Comparison of ENCODE assay signal across 3 worm cellular contexts in the genomic region with DNA sequence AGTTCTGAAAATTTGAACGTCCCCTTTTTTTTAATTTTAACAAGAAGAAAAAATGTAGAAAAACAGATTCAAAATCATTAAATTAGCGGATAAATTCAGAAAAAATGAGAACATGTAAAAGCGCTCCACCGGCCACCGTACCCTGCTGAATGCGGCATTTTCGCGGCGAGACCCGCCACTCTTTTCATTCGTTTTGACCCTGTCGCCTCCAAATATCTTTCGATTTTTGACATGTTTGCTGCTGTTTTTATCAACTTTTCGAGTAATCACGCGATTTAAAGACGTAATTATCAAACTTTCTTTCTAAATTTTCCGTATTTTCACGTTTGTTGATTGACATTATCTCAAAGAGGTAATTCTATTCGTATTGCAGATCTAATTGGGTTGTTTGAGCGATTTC.
TF ChIP-seq lines count a peak whose summit lies in the region.

A gene (plus strand): TSS at position 374 of the 400 bp plus-strand sequence.

TF ChIP-seq in whole organism, L1 larva, 84 proteins besides CTCF, POLR2A, EP300 and RAD21 (continued from another document and continues in another):
- TF ChIP-seq pax-3 (tag; optimal IDR thresholded peaks at IDR 0.05; lab: Kevin White, UChicago): peak; percentile 57
- no peak for TF ChIP-seq aly-2 (tag; optimal IDR thresholded peaks at IDR 0.05; lab: Kevin White, UChicago)
- no peak for TF ChIP-seq fkh-4 (tag; optimal IDR thresholded peaks at IDR 0.05; lab: Kevin White, UChicago; ENCODE audit: borderline replicate concordance)
- no peak for TF ChIP-seq nhr-11 (tag; optimal IDR thresholded peaks at IDR 0.05; lab: Kevin White, UChicago)
- no peak for TF ChIP-seq sup-37 (GFP tag; optimal IDR thresholded peaks at IDR 0.05; lab: Kevin White, UChicago)
- TF ChIP-seq nhr-237 (tag; optimal IDR thresholded peaks at IDR 0.05; lab: Kevin White, UChicago): peak; percentile 24
- peak; percentile 66 to 74 (median 70) for TF ChIP-seq dpl-1 (GFP tag; optimal IDR thresholded peaks at IDR 0.05; lab: Kevin White, UChicago)
- TF ChIP-seq fkh-10 (GFP tag; optimal IDR thresholded peaks at IDR 0.05; lab: Kevin White, UChicago): no peak
- no peak for TF ChIP-seq alr-1 (tag; optimal IDR thresholded peaks at IDR 0.05; lab: Kevin White, UChicago; ENCODE audit: borderline replicate concordance)
- TF ChIP-seq ceh-8 (GFP tag; optimal IDR thresholded peaks at IDR 0.05; lab: Kevin White, UChicago): no peak
- TF ChIP-seq vab-15 (tag; optimal IDR thresholded peaks at IDR 0.05; lab: Kevin White, UChicago): peak; percentile 81
- TF ChIP-seq C34B4.2 (tag; optimal IDR thresholded peaks at IDR 0.05; lab: Kevin White, UChicago): no peak
- no peak for TF ChIP-seq elt-2 (tag; optimal IDR thresholded peaks at IDR 0.05; lab: Kevin White, UChicago)
- TF ChIP-seq nhr-76 (tag; optimal IDR thresholded peaks at IDR 0.05; lab: Kevin White, UChicago): no peak
- TF ChIP-seq nhr-71 (tag; optimal IDR thresholded peaks at IDR 0.05; lab: Kevin White, UChicago): peak; percentile 78
- TF ChIP-seq mab-9 (GFP tag; IDR thresholded peaks at IDR 0.05; lab: Robert Waterston, UW): peak; percentile 47; the same call in 1 of the 2 replicates
- no peak for TF ChIP-seq F16B12.6 (tag; optimal IDR thresholded peaks at IDR 0.05; lab: Kevin White, UChicago)
- TF ChIP-seq ceh-82 (tag; optimal IDR thresholded peaks at IDR 0.05; lab: Kevin White, UChicago): peak; percentile 52 to 67 (median 60)
- peak; percentile 72 for TF ChIP-seq lin-13 (GFP tag; optimal IDR thresholded peaks at IDR 0.05; lab: Kevin White, UChicago)
- TF ChIP-seq nhr-90 (tag; optimal IDR thresholded peaks at IDR 0.05; lab: Kevin White, UChicago; ENCODE audit: poor library complexity): peak; percentile 51
- peak; percentile 81 for TF ChIP-seq unc-130 (tag; optimal IDR thresholded peaks at IDR 0.05; lab: Kevin White, UChicago)
- no peak for TF ChIP-seq pqm-1 (tag; optimal IDR thresholded peaks at IDR 0.05; lab: Kevin White, UChicago)
- TF ChIP-seq lir-3 (tag; optimal IDR thresholded peaks at IDR 0.05; lab: Kevin White, UChicago; ENCODE audit: poor library complexity): no peak
- TF ChIP-seq nhr-20 (tag; optimal IDR thresholded peaks at IDR 0.05; lab: Kevin White, UChicago): peak; percentile 74
- TF ChIP-seq efl-3 (GFP tag; optimal IDR thresholded peaks at IDR 0.05; lab: Kevin White, UChicago): no peak
- TF ChIP-seq hpl-2 (GFP tag; optimal IDR thresholded peaks at IDR 0.05; lab: Kevin White, UChicago): peak; percentile 23
- TF ChIP-seq jun-1 (tag; optimal IDR thresholded peaks at IDR 0.05; lab: Kevin White, UChicago): peak; percentile 46
- peak; percentile 81 for TF ChIP-seq nhr-19 (GFP tag; conservative IDR thresholded peaks at IDR 0.05; lab: Robert Waterston, UW)
- TF ChIP-seq tlp-1 (tag; optimal IDR thresholded peaks at IDR 0.05; lab: Kevin White, UChicago): no peak
- TF ChIP-seq swsn-7 (tag; optimal IDR thresholded peaks at IDR 0.05; lab: Kevin White, UChicago): peak; percentile 58
- peak; percentile 77 to 78 for TF ChIP-seq efl-1 (optimal IDR thresholded peaks at IDR 0.05; lab: Kevin White, UChicago)
- TF ChIP-seq efl-1 (GFP tag; optimal IDR thresholded peaks at IDR 0.05 in 1 of 2; lab: Kevin White, UChicago): peak; percentile 66 to 96
- TF ChIP-seq sptf-1 (tag; optimal IDR thresholded peaks at IDR 0.05; lab: Kevin White, UChicago): no peak
- TF ChIP-seq ceh-63 (GFP tag; optimal IDR thresholded peaks at IDR 0.05; lab: Kevin White, UChicago): no peak
- peak; percentile 94 to 98 for TF ChIP-seq lsy-2 (tag; optimal IDR thresholded peaks at IDR 0.05; lab: Kevin White, UChicago)
- peak in 1 of 2 experiments; percentile 74 for TF ChIP-seq mdl-1 (tag; optimal IDR thresholded peaks at IDR 0.05; lab: Kevin White, UChicago)
- TF ChIP-seq pag-3 (tag; optimal IDR thresholded peaks at IDR 0.05; lab: Kevin White, UChicago; ENCODE audit: borderline replicate concordance, insufficient read depth): no peak
- TF ChIP-seq rnt-1 (tag; optimal IDR thresholded peaks at IDR 0.05; lab: Kevin White, UChicago): peak; percentile 56
- TF ChIP-seq nhr-77 (tag; optimal IDR thresholded peaks at IDR 0.05; lab: Kevin White, UChicago): peak; percentile 57
- TF ChIP-seq aha-1 (tag; optimal IDR thresholded peaks at IDR 0.05; lab: Kevin White, UChicago): no peak
- peak in 3 of 6 experiments; percentile 29 to 89 (median 51) for TF ChIP-seq elt-3 (tag; optimal IDR thresholded peaks at IDR 0.05; lab: Kevin White, UChicago)

TF ChIP-seq in whole organism, L3 larva, 47 proteins besides CTCF, POLR2A, EP300 and RAD21 (continued from another document):
- TF ChIP-seq nfya-1 (tag; optimal IDR thresholded peaks at IDR 0.05; lab: Kevin White, UChicago; ENCODE audit: insufficient read depth): peak; percentile 91
- TF ChIP-seq elt-3 (tag; optimal IDR thresholded peaks at IDR 0.05; lab: Kevin White, UChicago): no peak
- peak; percentile 93 for TF ChIP-seq lin-15B (tag; optimal IDR thresholded peaks at IDR 0.05; lab: Kevin White, UChicago)
- TF ChIP-seq fkh-2 (tag; optimal IDR thresholded peaks at IDR 0.05; lab: Kevin White, UChicago): no peak
- TF ChIP-seq unc-62 (GFP tag; optimal IDR thresholded peaks at IDR 0.05; lab: Kevin White, UChicago): no peak
- peak; percentile 67 for TF ChIP-seq egl-5 (tag; optimal IDR thresholded peaks at IDR 0.05; lab: Kevin White, UChicago)
- no peak for TF ChIP-seq aly-2 (tag; optimal IDR thresholded peaks at IDR 0.05; lab: Kevin White, UChicago)
- peak; percentile 65 for TF ChIP-seq elt-2 (tag; optimal IDR thresholded peaks at IDR 0.05; lab: Kevin White, UChicago)
- peak; percentile 51 for TF ChIP-seq nhr-25 (tag; optimal IDR thresholded peaks at IDR 0.05; lab: Kevin White, UChicago)
- no peak for TF ChIP-seq tbx-2 (tag; optimal IDR thresholded peaks at IDR 0.05; lab: Kevin White, UChicago)
- no peak for TF ChIP-seq nhr-43 (tag; optimal IDR thresholded peaks at IDR 0.05; lab: Kevin White, UChicago; ENCODE audit: poor library complexity, severe bottlenecking)
- peak; percentile 29 for TF ChIP-seq jun-1 (tag; optimal IDR thresholded peaks at IDR 0.05; lab: Kevin White, UChicago)
- peak; percentile 52 for TF ChIP-seq ama-1 (optimal IDR thresholded peaks at IDR 0.05; lab: Kevin White, UChicago)
- TF ChIP-seq ceh-82 (tag; optimal IDR thresholded peaks at IDR 0.05; lab: Kevin White, UChicago): no peak
- TF ChIP-seq ceh-16 (tag; optimal IDR thresholded peaks at IDR 0.05; lab: Kevin White, UChicago): no peak
- TF ChIP-seq ceh-28 (tag; optimal IDR thresholded peaks at IDR 0.05; lab: Kevin White, UChicago): no peak
- TF ChIP-seq daf-12 (tag; optimal IDR thresholded peaks at IDR 0.05; lab: Kevin White, UChicago): no peak
- TF ChIP-seq eor-1 (tag; optimal IDR thresholded peaks at IDR 0.05; lab: Kevin White, UChicago): no peak
- TF ChIP-seq lin-39 (tag; optimal IDR thresholded peaks at IDR 0.05; lab: Kevin White, UChicago): peak; percentile 80
- no peak for TF ChIP-seq nhr-237 (tag; optimal IDR thresholded peaks at IDR 0.05; lab: Kevin White, UChicago)
- peak; percentile 62 for TF ChIP-seq snpc-4 (tag; optimal IDR thresholded peaks at IDR 0.05; lab: Kevin White, UChicago)
- peak; percentile 88 for TF ChIP-seq nhr-23 (tag; optimal IDR thresholded peaks at IDR 0.05; lab: Kevin White, UChicago)
- TF ChIP-seq R02D3.7 (tag; optimal IDR thresholded peaks at IDR 0.05; lab: Kevin White, UChicago): peak; percentile 52
- no peak for TF ChIP-seq nhr-77 (tag; optimal IDR thresholded peaks at IDR 0.05; lab: Kevin White, UChicago)
- peak; percentile 57 for TF ChIP-seq pqm-1 (tag; optimal IDR thresholded peaks at IDR 0.05; lab: Kevin White, UChicago)
- TF ChIP-seq mdl-1 (tag; optimal IDR thresholded peaks at IDR 0.05; lab: Kevin White, UChicago): no peak
- TF ChIP-seq ZK546.5 (tag; optimal IDR thresholded peaks at IDR 0.05; lab: Kevin White, UChicago): peak; percentile 56
- TF ChIP-seq unc-39 (tag; optimal IDR thresholded peaks at IDR 0.05; lab: Kevin White, UChicago): no peak

TF ChIP-seq in whole organism, young adult, 124 proteins besides CTCF, POLR2A, EP300 and RAD21 (continued from another document and continues in another):
- no peak for TF ChIP-seq hlh-26 (GFP tag; conservative IDR thresholded peaks at IDR 0.05; lab: Robert Waterston, UW)
- no peak for TF ChIP-seq bed-2 (GFP tag; IDR thresholded peaks at IDR 0.05; lab: Robert Waterston, UW)
- TF ChIP-seq efl-1 (GFP tag; optimal IDR thresholded peaks at IDR 0.05; lab: Kevin White, UChicago): peak; percentile 67
- peak; percentile 54 for TF ChIP-seq tbp1 (GFP tag; optimal IDR thresholded peaks at IDR 0.05; lab: Kevin White, UChicago)
- TF ChIP-seq mcd-1 (GFP tag; IDR thresholded peaks at IDR 0.05; lab: Robert Waterston, UW): peak; percentile 84
- TF ChIP-seq F52B5.7 (tag; optimal IDR thresholded peaks at IDR 0.05; lab: Kevin White, UChicago): no peak
- TF ChIP-seq snpc-1.3 (tag; optimal IDR thresholded peaks at IDR 0.05; lab: Kevin White, UChicago; ENCODE audit: insufficient read depth): no peak
- no peak for TF ChIP-seq F57A8.1 (GFP tag; optimal IDR thresholded peaks at IDR 0.05; lab: Kevin White, UChicago)
- TF ChIP-seq madf-8 (GFP tag; conservative IDR thresholded peaks at IDR 0.05; lab: Robert Waterston, UW): 0 out of 2 replicates have a peak, but pooled peaks have one; percentile 22
- TF ChIP-seq hrde-1 (tag; optimal IDR thresholded peaks at IDR 0.05; lab: Kevin White, UChicago; ENCODE audit: borderline replicate concordance): no peak
- TF ChIP-seq pha-4 (tag; optimal IDR thresholded peaks at IDR 0.05; lab: Kevin White, UChicago): peak; percentile 3
- no peak for TF ChIP-seq sptf-2 (GFP tag; optimal IDR thresholded peaks at IDR 0.05; lab: Kevin White, UChicago)
- TF ChIP-seq F22D6.2 (tag; optimal IDR thresholded peaks at IDR 0.05; lab: Kevin White, UChicago): no peak
- no peak for TF ChIP-seq nhr-27 (tag; optimal IDR thresholded peaks at IDR 0.05; lab: Kevin White, UChicago)
- no peak for TF ChIP-seq repo-1 (tag; optimal IDR thresholded peaks at IDR 0.05; lab: Kevin White, UChicago)
- TF ChIP-seq cebp-2 (GFP tag; IDR thresholded peaks at IDR 0.05; lab: Robert Waterston, UW): 0 out of 2 replicates have a peak, but pooled peaks have one; percentile 14
- 0 out of 2 replicates have a peak, but pooled peaks have one; percentile 34 for TF ChIP-seq madf-3 (GFP tag; IDR thresholded peaks at IDR 0.05; lab: Robert Waterston, UW)
- TF ChIP-seq dpl-1 (GFP tag; optimal IDR thresholded peaks at IDR 0.05; lab: Kevin White, UChicago): peak; percentile 13
- TF ChIP-seq sea-2 (GFP tag; IDR thresholded peaks at IDR 0.05; lab: Robert Waterston, UW): no peak
- TF ChIP-seq aptf-3 (GFP tag; IDR thresholded peaks at IDR 0.05; lab: Robert Waterston, UW): no peak
- no peak for TF ChIP-seq madf-10 (tag; optimal IDR thresholded peaks at IDR 0.05; lab: Kevin White, UChicago)
- no peak for TF ChIP-seq egl-18 (GFP tag; IDR thresholded peaks at IDR 0.05; lab: Robert Waterston, UW)
- no peak for TF ChIP-seq B0261.1 (tag; optimal IDR thresholded peaks at IDR 0.05; lab: Kevin White, UChicago)
- no peak for TF ChIP-seq somi-1 (GFP tag; optimal IDR thresholded peaks at IDR 0.05; lab: Kevin White, UChicago)
- peak; percentile 25 for TF ChIP-seq nhr-90 (tag; optimal IDR thresholded peaks at IDR 0.05; lab: Kevin White, UChicago)
- TF ChIP-seq C17E4.6 (GFP tag; IDR thresholded peaks at IDR 0.05; lab: Robert Waterston, UW): no peak
- no peak for TF ChIP-seq ZK185.1 (tag; optimal IDR thresholded peaks at IDR 0.05; lab: Kevin White, UChicago; ENCODE audit: poor library complexity, severe bottlenecking)
- TF ChIP-seq pbrm-1 (GFP tag; IDR thresholded peaks at IDR 0.05; lab: Robert Waterston, UW): no peak; the same call in 1 of the 2 replicates
- no peak for TF ChIP-seq nhr-120 (GFP tag; IDR thresholded peaks at IDR 0.05; lab: Robert Waterston, UW)
- peak; percentile 73 for TF ChIP-seq attf-5 (GFP tag; optimal IDR thresholded peaks at IDR 0.05; lab: Kevin White, UChicago)
- peak; percentile 62; the same call in 1 of the 2 replicates for TF ChIP-seq lir-1 (GFP tag; conservative IDR thresholded peaks at IDR 0.05; lab: Robert Waterston, UW)
- no peak for TF ChIP-seq rec-8 (tag; optimal IDR thresholded peaks at IDR 0.05; lab: Kevin White, UChicago)
- TF ChIP-seq Y67H2A.10 (GFP tag; conservative IDR thresholded peaks at IDR 0.05; lab: Robert Waterston, UW): peak; percentile 34; the same call in 1 of the 2 replicates
- TF ChIP-seq lin-40 (tag; optimal IDR thresholded peaks at IDR 0.05; lab: Kevin White, UChicago): peak; percentile 6
- TF ChIP-seq ztf-3 (GFP tag; optimal IDR thresholded peaks at IDR 0.05; lab: Kevin White, UChicago): no peak
- no peak for TF ChIP-seq rcor-1 (GFP tag; IDR thresholded peaks at IDR 0.05; lab: Robert Waterston, UW)
- no peak for TF ChIP-seq ekl-4 (GFP tag; IDR thresholded peaks at IDR 0.05; lab: Robert Waterston, UW)
- TF ChIP-seq ceh-40 (GFP tag; IDR thresholded peaks at IDR 0.05; lab: Robert Waterston, UW): no peak
- TF ChIP-seq lin-26 (GFP tag; IDR thresholded peaks at IDR 0.05; lab: Robert Waterston, UW): 0 out of 2 replicates have a peak, but pooled peaks have one; percentile 34
- TF ChIP-seq sdz-38 (tag; optimal IDR thresholded peaks at IDR 0.05; lab: Kevin White, UChicago): no peak
- TF ChIP-seq ceh-91 (GFP tag; IDR thresholded peaks at IDR 0.05; lab: Robert Waterston, UW): peak; percentile 36; the same call in 1 of the 2 replicates
- peak; percentile 87 for TF ChIP-seq dox-1 (GFP tag; IDR thresholded peaks at IDR 0.05; lab: Robert Waterston, UW)
- TF ChIP-seq D2030.7 (GFP tag; IDR thresholded peaks at IDR 0.05; lab: Robert Waterston, UW): no peak; the same call in 1 of the 2 replicates
- 0 out of 2 replicates have a peak, but pooled peaks have one; percentile 39 for TF ChIP-seq Y95B8A.8 (GFP tag; IDR thresholded peaks at IDR 0.05; lab: Robert Waterston, UW)
- TF ChIP-seq attf-6 (GFP tag; IDR thresholded peaks at IDR 0.05; lab: Robert Waterston, UW): no peak
- peak; percentile 47 for TF ChIP-seq ztf-18 (tag; optimal IDR thresholded peaks at IDR 0.05; lab: Kevin White, UChicago)
- no peak for TF ChIP-seq ztf-25 (GFP tag; IDR thresholded peaks at IDR 0.05; lab: Robert Waterston, UW)
- TF ChIP-seq rpc-1 (optimal IDR thresholded peaks at IDR 0.05; lab: Kevin White, UChicago): no peak
- TF ChIP-seq rpc-1 (tag; optimal IDR thresholded peaks at IDR 0.05; lab: Kevin White, UChicago): no peak
- TF ChIP-seq atf-7 (tag; optimal IDR thresholded peaks at IDR 0.05; lab: Kevin White, UChicago): peak; percentile 51
- TF ChIP-seq F33H1.4 (GFP tag; IDR thresholded peaks at IDR 0.05; lab: Robert Waterston, UW): peak; percentile 90
- no peak for TF ChIP-seq ccch-3 (GFP tag; optimal IDR thresholded peaks at IDR 0.05; lab: Kevin White, UChicago)
- TF ChIP-seq tbx-9 (tag; optimal IDR thresholded peaks at IDR 0.05; lab: Kevin White, UChicago; ENCODE audit: borderline replicate concordance): no peak
- no peak for TF ChIP-seq ztf-22 (GFP tag; optimal IDR thresholded peaks at IDR 0.05; lab: Kevin White, UChicago)
- peak; percentile 87 for TF ChIP-seq lsl-1 (GFP tag; optimal IDR thresholded peaks at IDR 0.05; lab: Kevin White, UChicago)
- TF ChIP-seq F57C9.4 (tag; optimal IDR thresholded peaks at IDR 0.05; lab: Kevin White, UChicago): no peak
- TF ChIP-seq cebp-1 (GFP tag; IDR thresholded peaks at IDR 0.05; lab: Robert Waterston, UW): no peak
- peak; percentile 69 for TF ChIP-seq cebp-1 (tag; optimal IDR thresholded peaks at IDR 0.05; lab: Kevin White, UChicago)
- TF ChIP-seq T07F8.4 (tag; optimal IDR thresholded peaks at IDR 0.05; lab: Kevin White, UChicago): no peak
- no peak for TF ChIP-seq hlh-12 (tag; optimal IDR thresholded peaks at IDR 0.05; lab: Kevin White, UChicago)
- no peak for TF ChIP-seq K12H6.12 (tag; optimal IDR thresholded peaks at IDR 0.05; lab: Kevin White, UChicago)
- TF ChIP-seq B0019.2 (GFP tag; conservative IDR thresholded peaks at IDR 0.05; lab: Robert Waterston, UW): no peak
- TF ChIP-seq lsy-27 (tag; optimal IDR thresholded peaks at IDR 0.05; lab: Kevin White, UChicago; ENCODE audit: borderline replicate concordance, insufficient read depth): peak; percentile 26
- TF ChIP-seq F37B4.10 (GFP tag; IDR thresholded peaks at IDR 0.05; lab: Robert Waterston, UW): no peak
- TF ChIP-seq ets-4 (GFP tag; optimal IDR thresholded peaks at IDR 0.05; lab: Kevin White, UChicago): no peak
